Worm (Caenorhabditis elegans) whole organism, mixed stage, embryonic: ENCODE measurements around the gene msp-63.

Source experiments
- lin-32 ChIP-seq: fragments of 200-800 bp; sonication (Bioruptor generic); optimal IDR thresholded peaks from 2 replicates; lab custom pipeline; 2018; ENCODE audit warnings: mild to moderate bottlenecking, missing genetic modification characterization, missing compliant biosample characterization
- nhr-12 ChIP-seq: fragments of 150-350 bp; optimal IDR thresholded peaks from 2 replicates; lab custom pipeline; 2014; ENCODE audit warnings: missing biosample characterization, missing genetic modification characterization
- unc-62 ChIP-seq: fragments of 150-350 bp; optimal IDR thresholded peaks from 2 replicates; lab custom pipeline; 2014; ENCODE audit warnings: missing biosample characterization, missing genetic modification reagents, missing genetic modification characterization

DNA sequence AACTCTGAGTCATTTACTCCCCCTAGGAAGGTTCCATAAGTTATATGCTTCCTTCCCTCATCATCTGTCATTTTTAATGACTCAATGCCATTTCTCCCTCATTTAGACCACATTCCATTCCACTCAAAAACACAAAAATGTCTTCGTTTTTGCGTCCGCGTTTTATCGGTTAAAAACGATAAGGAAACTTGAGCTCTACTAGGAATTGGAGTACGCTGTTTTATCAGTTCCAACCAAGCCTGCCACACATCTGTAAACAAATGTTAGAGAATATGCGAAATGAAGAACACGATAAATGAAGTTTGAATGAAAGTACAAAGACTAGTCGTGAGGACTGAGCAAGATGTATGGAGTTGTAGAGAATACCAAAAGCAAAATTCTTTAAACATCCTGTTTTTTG, 48.9 kb downstream of the msp-63 start:
- TF ChIP-seq nhr-12 (tag; lab: Kevin White, UChicago): no peak
- TF ChIP-seq lin-32 (GFP tag; lab: Kevin White, UChicago): no peak
- no peak for TF ChIP-seq unc-62
